Worm (Caenorhabditis elegans): ENCODE results near the gene sms-1.

DNA sequence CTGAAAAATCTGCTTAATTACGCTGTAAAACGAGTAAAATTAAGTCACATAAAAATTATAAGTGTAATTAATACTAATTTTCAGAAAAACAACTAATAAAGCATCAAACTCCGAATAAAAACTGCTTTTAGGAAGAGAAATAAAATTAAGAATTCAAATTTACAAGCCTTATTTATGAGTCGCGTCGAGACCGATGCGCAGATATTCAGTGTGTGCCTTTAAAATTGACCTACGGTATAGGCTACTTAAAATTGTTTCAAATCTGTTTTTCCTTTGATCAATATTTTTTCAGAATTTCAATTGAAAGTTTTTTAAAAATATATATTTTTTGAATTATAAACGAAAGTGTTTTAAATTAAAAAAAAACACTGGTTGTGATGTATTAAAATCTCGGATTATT is at the start of gene sms-1:
- no peak for TF ChIP-seq unc-42 (tag; optimal IDR thresholded peaks at IDR 0.05)
- no peak for TF ChIP-seq che-1 (tag; optimal IDR thresholded peaks at IDR 0.05)
- TF ChIP-seq lin-11 (tag; optimal IDR thresholded peaks at IDR 0.05), result no peak
- TF ChIP-seq fkh-10 (GFP tag; optimal IDR thresholded peaks at IDR 0.05), result no peak
- no peak for TF ChIP-seq Y22D7AL.16 (tag; optimal IDR thresholded peaks at IDR 0.05)
- no peak for TF ChIP-seq nfya-1 (tag; optimal IDR thresholded peaks at IDR 0.05)

Measured in whole organism, late embryonic.